Worm (Caenorhabditis elegans): ENCODE results near the gene jmjd-2.

jmjd-2 gene

ce11 chrII:14288968-14289367 lies 45.6 kb upstream of the jmjd-2 start, which contains the start of gene srh-42:
TSS of gene srh-42 (minus strand) at chrII:14289068.
- no peak for TF ChIP-seq efl-1 (GFP tag; optimal IDR thresholded peaks at IDR 0.05)
- TF ChIP-seq zfh-2 (GFP tag; conservative IDR thresholded peaks at IDR 0.05): no peak
- TF ChIP-seq ceh-79 (tag; optimal IDR thresholded peaks at IDR 0.05): no peak
- TF ChIP-seq cebp-2 (GFP tag; IDR thresholded peaks at IDR 0.05): no peak
- no peak for TF ChIP-seq akir-1 (GFP tag; optimal IDR thresholded peaks at IDR 0.05)
- no peak for TF ChIP-seq nfya-1 (tag; optimal IDR thresholded peaks at IDR 0.05; ENCODE audit: borderline replicate concordance, insufficient read depth)
- TF ChIP-seq aptf-2 (GFP tag; conservative IDR thresholded peaks at IDR 0.05): no peak
- TF ChIP-seq atf-7 (tag; optimal IDR thresholded peaks at IDR 0.05): no peak
- no peak for TF ChIP-seq hmg-20 (GFP tag; IDR thresholded peaks at IDR 0.05)
- TF ChIP-seq ZK185.1 (tag; optimal IDR thresholded peaks at IDR 0.05; ENCODE audit: poor library complexity, severe bottlenecking): no peak

ce11 chrII:14287277-14287676 lies 43.9 kb upstream of the jmjd-2 start, which contains the start of gene srh-41:
TSS of gene srh-41 (minus strand) at chrII:14287377.
- TF ChIP-seq lag-1 (GFP tag; IDR thresholded peaks at IDR 0.05) (no peak), zim-3 (tag; optimal IDR thresholded peaks at IDR 0.05) (no peak), aptf-2 (GFP tag; conservative IDR thresholded peaks at IDR 0.05) (no peak), mel-28 (tag; optimal IDR thresholded peaks at IDR 0.05; ENCODE audit: borderline replicate concordance) (no peak), K12H6.12 (tag; optimal IDR thresholded peaks at IDR 0.05) (no peak), hsf-1 (GFP tag; IDR thresholded peaks at IDR 0.05) (no peak), ztf-26 (tag; optimal IDR thresholded peaks at IDR 0.05) (no peak), F10E7.11 (tag; optimal IDR thresholded peaks at IDR 0.05) (no peak), mxl-1 (tag; optimal IDR thresholded peaks at IDR 0.05) (no peak), Y53G8AR.9 (GFP tag; conservative IDR thresholded peaks at IDR 0.05) (no peak), tbp1 (GFP tag; optimal IDR thresholded peaks at IDR 0.05) (no peak), die-1 (tag; optimal IDR thresholded peaks at IDR 0.05) (no peak), ccch-3 (GFP tag; optimal IDR thresholded peaks at IDR 0.05) (no peak), Y56A3A.18 (GFP tag; IDR thresholded peaks at IDR 0.05) (no peak), dpff-1 (tag; optimal IDR thresholded peaks at IDR 0.05) (no peak), fkh-3 (tag; optimal IDR thresholded peaks at IDR 0.05) (no peak), atf-7 (tag; optimal IDR thresholded peaks at IDR 0.05) (no peak), F57A8.1 (GFP tag; optimal IDR thresholded peaks at IDR 0.05) (no peak), B0261.1 (tag; optimal IDR thresholded peaks at IDR 0.05) (no peak)

ce11 chrII:14276409-14276808 lies 33.0 kb upstream of the jmjd-2 start, which contains the start of gene Y54G11A.3:
TSS of gene Y54G11A.3 (plus strand) at chrII:14276621.
- peak; percentile 78 for TF ChIP-seq lsl-1 (GFP tag; optimal IDR thresholded peaks at IDR 0.05)
- no peak for TF ChIP-seq F10E7.11 (tag; optimal IDR thresholded peaks at IDR 0.05)
- no peak for TF ChIP-seq sdz-38 (tag; optimal IDR thresholded peaks at IDR 0.05)
- TF ChIP-seq let-607 (tag; optimal IDR thresholded peaks at IDR 0.05): no peak
- TF ChIP-seq F33H1.4 (GFP tag; IDR thresholded peaks at IDR 0.05): peak; percentile 78
- no peak for TF ChIP-seq B0019.2 (GFP tag; conservative IDR thresholded peaks at IDR 0.05)
- TF ChIP-seq madf-6 (GFP tag; IDR thresholded peaks at IDR 0.05): peak; percentile 63; the same call in 1 of the 2 replicates
- peak; percentile 15 for TF ChIP-seq efl-1 (GFP tag; optimal IDR thresholded peaks at IDR 0.05)

ce11 chrII:14275045-14275444 lies 31.6 kb upstream of the jmjd-2 start:
- 0 out of 2 replicates have a peak, but pooled peaks have one; percentile 18 for TF ChIP-seq nfyb-1 (GFP tag; IDR thresholded peaks at IDR 0.05)
- peak; percentile 78; the same call in 1 of the 2 replicates for TF ChIP-seq cebp-2 (GFP tag; IDR thresholded peaks at IDR 0.05)

Data from whole organism, young adult.